Fruit fly (Drosophila melanogaster): ENCODE data around the gene ergic53.
A peak's percentile ranks its signal among the peaks of the same experiment; 100 is the strongest.

ergic53 gene

dm6 chr3L:8514768-8515167, 20.0 kb upstream of the ergic53 start, which contains the start of gene CG6683 (continued):
- TF ChIP-seq sug (tag; optimal IDR thresholded peaks at IDR 0.05) (peak; percentile 82), MTF-1 (GFP tag; optimal IDR thresholded peaks at IDR 0.05; ENCODE audit: borderline replicate concordance) (peak; percentile 10), HmgZ (tag; optimal IDR thresholded peaks at IDR 0.05) (peak; percentile 22), gfzf (GFP tag; optimal IDR thresholded peaks at IDR 0.05) (peak; percentile 76), onecut (GFP tag; IDR thresholded peaks at IDR 0.05) (peak; percentile 99), odd (GFP tag; optimal IDR thresholded peaks at IDR 0.05) (peak; percentile 12), CG13424 (tag; optimal IDR thresholded peaks at IDR 0.05) (no peak), BEAF-32 (GFP tag; optimal IDR thresholded peaks at IDR 0.05) (peak; percentile 10), CG15514 (GFP tag; optimal IDR thresholded peaks at IDR 0.05) (peak; percentile 23), CG9609 (GFP tag; optimal IDR thresholded peaks at IDR 0.05) (no peak), YL-1 (GFP tag; optimal IDR thresholded peaks at IDR 0.05) (peak; percentile 49), ap (GFP tag; IDR thresholded peaks at IDR 0.05) (no peak), pzg (GFP tag; optimal IDR thresholded peaks at IDR 0.05) (peak; percentile 49), Chrac-16 (GFP tag; optimal IDR thresholded peaks at IDR 0.05) (no peak), CG9797 (GFP tag; optimal IDR thresholded peaks at IDR 0.05) (peak; percentile 66), Oli (tag; optimal IDR thresholded peaks at IDR 0.05) (no peak), Dek (tag; optimal IDR thresholded peaks at IDR 0.05) (no peak), phol (tag; optimal IDR thresholded peaks at IDR 0.05) (peak; percentile 39), chn (GFP tag; optimal IDR thresholded peaks at IDR 0.05) (peak; percentile 7), CG1529 (GFP tag; optimal IDR thresholded peaks at IDR 0.05) (no peak), kah (GFP tag; optimal IDR thresholded peaks at IDR 0.05) (no peak), CG14710 (tag; optimal IDR thresholded peaks at IDR 0.05) (peak; percentile 12), nerfin-1 (tag; optimal IDR thresholded peaks at IDR 0.05) (peak; percentile 38), pho (GFP tag; optimal IDR thresholded peaks at IDR 0.05) (no peak), CG13123 (GFP tag; optimal IDR thresholded peaks at IDR 0.05) (no peak), kni (GFP tag; optimal IDR thresholded peaks at IDR 0.05) (no peak), Dp (GFP tag; optimal IDR thresholded peaks at IDR 0.05) (peak; percentile 84), Fer1 (GFP tag; optimal IDR thresholded peaks at IDR 0.05) (peak; percentile 5), CG1024 (GFP tag; IDR thresholded peaks at IDR 0.05) (no peak), toy (GFP tag; IDR thresholded peaks at IDR 0.05) (no peak), CG4617 (GFP tag; optimal IDR thresholded peaks at IDR 0.05; ENCODE audit: borderline replicate concordance) (peak; percentile 53), CG17385 (GFP tag; optimal IDR thresholded peaks at IDR 0.05) (peak; percentile 1), nom (GFP tag; optimal IDR thresholded peaks at IDR 0.05) (peak; percentile 9), CG32767 (GFP tag; IDR thresholded peaks at IDR 0.05) (no peak), CG17186 (GFP tag; optimal IDR thresholded peaks at IDR 0.05) (peak; percentile 15), MESR4 (GFP tag; optimal IDR thresholded peaks at IDR 0.05) (peak; percentile 49), wek (GFP tag; optimal IDR thresholded peaks at IDR 0.05) (peak; percentile 37), pita (GFP tag; optimal IDR thresholded peaks at IDR 0.05) (no peak), MBD-R2 (GFP tag; IDR thresholded peaks at IDR 0.05) (peak; percentile 45; the same call in 1 of the 2 replicates)

dm6 chr3L:8518516-8519087, 16.2 kb upstream of the ergic53 start, which contains the start of gene GstO3:
Gene GstO3, plus strand, starts transcription at chr3L:8518885.
- TF ChIP-seq Deaf1 (tag; optimal IDR thresholded peaks at IDR 0.05) (no peak), Atf3 (GFP tag; optimal IDR thresholded peaks at IDR 0.05) (no peak), dati (GFP tag; IDR thresholded peaks at IDR 0.05) (no peak), CG1647 (GFP tag; optimal IDR thresholded peaks at IDR 0.05) (no peak), CG15011 (GFP tag; optimal IDR thresholded peaks at IDR 0.05) (no peak), cwo (GFP tag; optimal IDR thresholded peaks at IDR 0.05) (no peak), dm (GFP tag; optimal IDR thresholded peaks at IDR 0.05) (no peak), oc (tag; optimal IDR thresholded peaks at IDR 0.05) (no peak), eyg (GFP tag; optimal IDR thresholded peaks at IDR 0.05) (no peak), CG2116 (GFP tag; optimal IDR thresholded peaks at IDR 0.05) (no peak), CG10543 (GFP tag; optimal IDR thresholded peaks at IDR 0.05) (peak; percentile 15), tgo (GFP tag; IDR thresholded peaks at IDR 0.05) (no peak), Elba2 (GFP tag; optimal IDR thresholded peaks at IDR 0.05) (no peak)

Data from whole organism, embryonic.